Fruit fly (Drosophila melanogaster): ENCODE data around the gene Pgant5.

Gene Pgant5

dm6 chr2L:5096761-5097160, 3.4 kb upstream of the Pgant5 start:
- TF ChIP-seq ac (GFP tag; optimal IDR thresholded peaks at IDR 0.05) = peak; percentile 16
- TF ChIP-seq wdn (GFP tag; IDR thresholded peaks at IDR 0.05) = no peak
- TF ChIP-seq Atf-2 (GFP tag; optimal IDR thresholded peaks at IDR 0.05) = no peak
- no peak for TF ChIP-seq Nf-YB (GFP tag; optimal IDR thresholded peaks at IDR 0.05)
- peak; percentile 55; the same call in 1 of the 2 replicates for TF ChIP-seq sim (GFP tag; IDR thresholded peaks at IDR 0.05)
- peak; percentile 24 for TF ChIP-seq unpg (GFP tag; optimal IDR thresholded peaks at IDR 0.05)
- TF ChIP-seq CG34376 (GFP tag; optimal IDR thresholded peaks at IDR 0.05) = peak; percentile 91
- no peak for TF ChIP-seq corto (GFP tag; optimal IDR thresholded peaks at IDR 0.05)
- TF ChIP-seq CG42726 (GFP tag; IDR thresholded peaks at IDR 0.05; ENCODE audit: partially characterized antibody) = no peak
- peak; percentile 73 for TF ChIP-seq pfk (GFP tag; optimal IDR thresholded peaks at IDR 0.05)
- peak; percentile 70 for TF ChIP-seq CG4328 (GFP tag; optimal IDR thresholded peaks at IDR 0.05)
- no peak for TF ChIP-seq CG17829 (tag; optimal IDR thresholded peaks at IDR 0.05)
- TF ChIP-seq mirr (GFP tag; optimal IDR thresholded peaks at IDR 0.05) = peak; percentile 75
- TF ChIP-seq CG6813 (GFP tag; optimal IDR thresholded peaks at IDR 0.05) = peak; percentile 89
- TF ChIP-seq Hand (GFP tag; optimal IDR thresholded peaks at IDR 0.05) = peak; percentile 81
- TF ChIP-seq odd (GFP tag; optimal IDR thresholded peaks at IDR 0.05) = peak; percentile 66
- peak; percentile 24 for TF ChIP-seq CG2678 (tag; optimal IDR thresholded peaks at IDR 0.05)
- no peak for TF ChIP-seq CG2889 (GFP tag; IDR thresholded peaks at IDR 0.05)
- no peak for TF ChIP-seq tna (GFP tag; IDR thresholded peaks at IDR 0.05; ENCODE audit: partially characterized antibody)
- TF ChIP-seq Mes4 (GFP tag; optimal IDR thresholded peaks at IDR 0.05) = no peak
- no peak for TF ChIP-seq CG6654 (GFP tag; optimal IDR thresholded peaks at IDR 0.05)
- no peak for TF ChIP-seq NC2α (GFP tag; optimal IDR thresholded peaks at IDR 0.05)
- TF ChIP-seq danr (GFP tag; IDR thresholded peaks at IDR 0.05) = no peak
- peak; percentile 89 for TF ChIP-seq CG32767 (GFP tag; IDR thresholded peaks at IDR 0.05)
- no peak for TF ChIP-seq CG4854 (GFP tag; optimal IDR thresholded peaks at IDR 0.05)
- TF ChIP-seq Hr39 (optimal IDR thresholded peaks at IDR 0.05) = no peak
- no peak for TF ChIP-seq CG4707 (GFP tag; optimal IDR thresholded peaks at IDR 0.05)
- TF ChIP-seq CG15514 (GFP tag; optimal IDR thresholded peaks at IDR 0.05) = peak; percentile 82
- TF ChIP-seq chif (GFP tag; optimal IDR thresholded peaks at IDR 0.05) = no peak
- no peak for TF ChIP-seq NC2β (GFP tag; optimal IDR thresholded peaks at IDR 0.05)
- peak; percentile 53 for TF ChIP-seq CG8359 (GFP tag; optimal IDR thresholded peaks at IDR 0.05; ENCODE audit: borderline replicate concordance)
- 0 out of 2 replicates have a peak, but pooled peaks have one; percentile 25 for TF ChIP-seq CG4360 (GFP tag; IDR thresholded peaks at IDR 0.05)
- TF ChIP-seq inv (GFP tag; IDR thresholded peaks at IDR 0.05; ENCODE audit: partially characterized antibody) = no peak
- peak; percentile 72 for TF ChIP-seq caup (GFP tag; optimal IDR thresholded peaks at IDR 0.05; ENCODE audit: severe bottlenecking)
- no peak for TF ChIP-seq HLH4C (GFP tag; IDR thresholded peaks at IDR 0.05; ENCODE audit: partially characterized antibody)
- TF ChIP-seq kni (GFP tag; optimal IDR thresholded peaks at IDR 0.05) = peak; percentile 51
- TF ChIP-seq mam (GFP tag; optimal IDR thresholded peaks at IDR 0.05) = no peak
- no peak for TF ChIP-seq CG3407 (GFP tag; optimal IDR thresholded peaks at IDR 0.05)
- no peak for TF ChIP-seq Gug (GFP tag; IDR thresholded peaks at IDR 0.05)
- peak; percentile 68 for TF ChIP-seq CG7987 (GFP tag; optimal IDR thresholded peaks at IDR 0.05)
- peak; percentile 84 for TF ChIP-seq lab (GFP tag; optimal IDR thresholded peaks at IDR 0.05)
- no peak for TF ChIP-seq CG8388 (GFP tag; optimal IDR thresholded peaks at IDR 0.05)
- peak; percentile 23; the same call in 1 of the 2 replicates for TF ChIP-seq CG32532 (GFP tag; IDR thresholded peaks at IDR 0.05)
- TF ChIP-seq CG17912 (GFP tag; optimal IDR thresholded peaks at IDR 0.05) = peak; percentile 2
- TF ChIP-seq CG17328 (GFP tag; IDR thresholded peaks at IDR 0.05) = no peak
- no peak for TF ChIP-seq Dref (GFP tag; IDR thresholded peaks at IDR 0.05)
- TF ChIP-seq Meics (GFP tag; optimal IDR thresholded peaks at IDR 0.05) = peak; percentile 69
- no peak for TF ChIP-seq Adf1 (GFP tag; IDR thresholded peaks at IDR 0.05)
- peak; percentile 33 to 34 for TF ChIP-seq Trl (optimal IDR thresholded peaks at IDR 0.05)
- peak; percentile 23 for TF ChIP-seq Trl (GFP tag; optimal IDR thresholded peaks at IDR 0.05)
- no peak for TF ChIP-seq CG8924 (tag; optimal IDR thresholded peaks at IDR 0.05)
